Worm (Caenorhabditis elegans): ENCODE measurements around the gene grl-26.

DNA sequence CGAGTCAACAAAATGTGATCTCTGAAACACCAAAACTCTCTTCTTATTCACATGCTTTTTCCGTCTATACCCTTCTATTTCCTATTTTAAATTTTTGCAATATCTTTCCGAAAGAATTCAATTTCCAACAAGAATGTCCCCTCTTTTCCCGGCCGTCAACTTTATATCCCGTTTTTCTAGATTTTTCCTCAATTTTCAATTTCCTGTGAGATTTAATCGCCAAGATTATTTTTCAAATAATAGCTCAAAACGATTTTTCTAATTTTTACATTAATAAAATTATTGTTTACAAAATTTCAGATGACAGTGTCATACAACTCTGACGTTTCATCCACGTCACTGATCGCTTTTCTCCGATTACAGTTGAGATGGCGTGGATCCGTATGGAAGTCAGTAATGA, 39.3 kb downstream of the grl-26 start, which contains the start of gene best-19:
- TF ChIP-seq nhr-90 (tag; optimal IDR thresholded peaks at IDR 0.05; ENCODE audit: poor library complexity), result no peak
- no peak for TF ChIP-seq ceh-82 (tag; optimal IDR thresholded peaks at IDR 0.05)
- TF ChIP-seq ceh-88 (GFP tag; IDR thresholded peaks at IDR 0.05), result no peak
- TF ChIP-seq dpl-1 (GFP tag; optimal IDR thresholded peaks at IDR 0.05), result no peak
- TF ChIP-seq C16A3.4 (tag; optimal IDR thresholded peaks at IDR 0.05), result no peak
- no peak for TF ChIP-seq unc-130 (tag; optimal IDR thresholded peaks at IDR 0.05)
- TF ChIP-seq skn-1 (tag; optimal IDR thresholded peaks at IDR 0.05), result no peak
- TF ChIP-seq ces-1 (GFP tag; optimal IDR thresholded peaks at IDR 0.05), result no peak
- TF ChIP-seq snpc-4 (tag; optimal IDR thresholded peaks at IDR 0.05), result no peak
- TF ChIP-seq rnt-1 (tag; optimal IDR thresholded peaks at IDR 0.05), result no peak
- TF ChIP-seq lin-35 (GFP tag; optimal IDR thresholded peaks at IDR 0.05), result no peak
